Worm (Caenorhabditis elegans) whole organism, young adult: ENCODE results near the gene col-120.
"Not testable (repeated sequence)": the region's sequence is repeated elsewhere in the genome, so short reads cannot be mapped to it uniquely, and the experiment has no call there.

Experiments used
- F37B4.10 ChIP-seq: fragments of 200-800 bp; sonication (Bioruptor generic); IDR thresholded peaks from 2 replicates; pipeline ENCODE4 v1.3.6; 2022; ENCODE audit warnings: missing genetic modification characterization, missing compliant biosample characterization
- F55B11.4 ChIP-seq: sonication (generic microtip); optimal IDR thresholded peaks from 2 replicates; lab custom pipeline; 2016; ENCODE audit warnings: missing compliant biosample characterization, missing genetic modification characterization, borderline replicate concordance; ENCODE audit not compliant: insufficient read depth
- T07F8.4 ChIP-seq: sonication (generic microtip); optimal IDR thresholded peaks from 2 replicates; lab custom pipeline; 2016; ENCODE audit warnings: mild to moderate bottlenecking, missing genetic modification characterization, moderate library complexity, missing compliant biosample characterization
- Y67H2A.10 ChIP-seq: fragments of 200-800 bp; sonication (Bioruptor generic); conservative IDR thresholded peaks from 2 replicates; pipeline ENCODE4 v1.3.6; 2022; ENCODE audit warnings: missing genetic modification reagents, missing genetic modification characterization, missing compliant biosample characterization
- ama-1 ChIP-seq, 3 experiments: fragments of 150-350 bp in 1 of 3; sonication (generic microtip) in 2 of 3; optimal IDR thresholded peaks; 2 replicates each; lab custom pipeline; 2014 to 2018; ENCODE audit warnings: missing biosample characterization in 2 of 3, missing genetic modification characterization in 2 of 3, missing genetic modification reagents in 2 of 3
- aptf-3 ChIP-seq: fragments of 200-800 bp; sonication (Bioruptor generic); IDR thresholded peaks from 2 replicates; pipeline ENCODE4 v1.3.6; 2022; ENCODE audit warnings: missing genetic modification characterization, missing compliant biosample characterization
- atf-7 ChIP-seq: sonication (generic microtip); optimal IDR thresholded peaks from 2 replicates; lab custom pipeline; 2017; ENCODE audit warnings: mild to moderate bottlenecking, missing genetic modification characterization, missing compliant biosample characterization
- ccch-3 ChIP-seq: fragments of 200-800 bp; sonication (Bioruptor generic); optimal IDR thresholded peaks from 2 replicates; lab custom pipeline; 2018; ENCODE audit warnings: mild to moderate bottlenecking, missing genetic modification characterization, missing compliant biosample characterization
- cebp-1 ChIP-seq, 2 experiments: fragments of 200-800 bp in 1 of 2; sonication (Bioruptor generic) in 1 of 2; sonication (generic microtip) in 1 of 2; IDR thresholded peaks in 1 of 2; optimal IDR thresholded peaks in 1 of 2; 2 replicates each; pipeline versions ENCODE4 v1.3.6 to Lab custom; 2017 to 2022; ENCODE audit warnings: missing compliant biosample characterization in 2 of 2, missing genetic modification characterization in 2 of 2, mild to moderate bottlenecking in 1 of 2, missing genetic modification reagents in 1 of 2, moderate library complexity in 1 of 2
- cebp-2 ChIP-seq: fragments of 200-800 bp; sonication (Bioruptor generic); IDR thresholded peaks from 2 replicates; pipeline ENCODE4 v1.3.6; 2022; ENCODE audit warnings: missing genetic modification characterization, missing compliant biosample characterization
- ceh-27 ChIP-seq: fragments of 200-800 bp; sonication (Bioruptor generic); optimal IDR thresholded peaks from 2 replicates; lab custom pipeline; 2018; ENCODE audit warnings: mild to moderate bottlenecking, missing genetic modification characterization, moderate library complexity, missing compliant biosample characterization
- ceh-58 ChIP-seq: fragments of 200-800 bp; sonication (Bioruptor generic); IDR thresholded peaks from 2 replicates; pipeline ENCODE4 v1.3.6; 2022; ENCODE audit warnings: missing genetic modification characterization, missing compliant biosample characterization
- dox-1 ChIP-seq: fragments of 200-800 bp; sonication (Bioruptor generic); IDR thresholded peaks from 2 replicates; pipeline ENCODE4 v1.3.6; 2022; ENCODE audit warnings: missing genetic modification reagents, missing genetic modification characterization, missing compliant biosample characterization
- efl-1 ChIP-seq: fragments of 150-350 bp; optimal IDR thresholded peaks from 2 replicates; lab custom pipeline; 2014; ENCODE audit warnings: missing biosample characterization, missing genetic modification reagents, missing genetic modification characterization
- ets-4 ChIP-seq: fragments of 200-800 bp; sonication (Bioruptor generic); optimal IDR thresholded peaks from 2 replicates; lab custom pipeline; 2018; ENCODE audit warnings: mild to moderate bottlenecking, missing genetic modification characterization, missing compliant biosample characterization
- gei-17 ChIP-seq: fragments of 200-800 bp; sonication (Bioruptor generic); optimal IDR thresholded peaks from 2 replicates; lab custom pipeline; 2018; ENCODE audit warnings: mild to moderate bottlenecking, missing genetic modification characterization, missing compliant biosample characterization
- hrde-1 ChIP-seq: sonication (generic microtip); optimal IDR thresholded peaks from 2 replicates; lab custom pipeline; 2016; ENCODE audit warnings: missing genetic modification characterization, mild to moderate bottlenecking, missing compliant biosample characterization, moderate library complexity, missing genotype, missing genetic modification reagents, borderline replicate concordance
- lin-40 ChIP-seq: sonication (generic microtip); optimal IDR thresholded peaks from 2 replicates; lab custom pipeline; 2016; ENCODE audit warnings: missing genetic modification characterization, mild to moderate bottlenecking, missing compliant biosample characterization, missing genotype, missing genetic modification reagents
- lin-54 ChIP-seq: fragments of 200-800 bp; sonication (Bioruptor generic); optimal IDR thresholded peaks from 2 replicates; lab custom pipeline; 2018; ENCODE audit warnings: mild to moderate bottlenecking, missing genetic modification characterization, missing compliant biosample characterization
- lsy-27 ChIP-seq: sonication (generic microtip); optimal IDR thresholded peaks from 2 replicates; lab custom pipeline; 2017; ENCODE audit warnings: missing genetic modification characterization, mild to moderate bottlenecking, missing compliant biosample characterization, antibody characterized with exemption, missing genotype, borderline replicate concordance; ENCODE audit not compliant: insufficient read depth
- madf-3 ChIP-seq: fragments of 200-800 bp; sonication (Bioruptor generic); IDR thresholded peaks from 2 replicates; pipeline ENCODE4 v1.3.6; 2022; ENCODE audit warnings: missing genetic modification reagents, missing genetic modification characterization, missing compliant biosample characterization
- nhr-27 ChIP-seq: fragments of 200-800 bp; sonication (Bioruptor generic); optimal IDR thresholded peaks from 2 replicates; lab custom pipeline; 2018; ENCODE audit warnings: mild to moderate bottlenecking, missing genetic modification characterization, moderate library complexity, missing compliant biosample characterization
- nhr-80 ChIP-seq: sonication (generic microtip); optimal IDR thresholded peaks from 2 replicates; lab custom pipeline; 2016; ENCODE audit warnings: missing genetic modification characterization, missing compliant biosample characterization
- pha-4 ChIP-seq: fragments of 150-350 bp; sonication (generic microtip); optimal IDR thresholded peaks from 2 replicates; lab custom pipeline; 2014; ENCODE audit warnings: missing biosample characterization, missing genetic modification reagents, missing genetic modification characterization
- repo-1 ChIP-seq: sonication (generic microtip); optimal IDR thresholded peaks from 2 replicates; lab custom pipeline; 2017; ENCODE audit warnings: mild to moderate bottlenecking, missing genetic modification characterization, missing compliant biosample characterization
- sdz-38 ChIP-seq: sonication (generic microtip); optimal IDR thresholded peaks from 2 replicates; lab custom pipeline; 2016; ENCODE audit warnings: missing genotype, missing genetic modification characterization, missing compliant biosample characterization
- sea-2 ChIP-seq: fragments of 200-800 bp; sonication (Bioruptor generic); IDR thresholded peaks from 2 replicates; pipeline ENCODE4 v1.3.6; 2022; ENCODE audit warnings: missing genetic modification characterization, missing compliant biosample characterization
- snpc-1.1 ChIP-seq: sonication (generic microtip); optimal IDR thresholded peaks from 2 replicates; lab custom pipeline; 2017; ENCODE audit warnings: missing genetic modification characterization, mild to moderate bottlenecking, missing compliant biosample characterization, antibody characterized with exemption, moderate library complexity, missing genotype, missing genetic modification reagents; ENCODE audit not compliant: insufficient read depth
- somi-1 ChIP-seq: fragments of 200-800 bp; sonication (Bioruptor generic); optimal IDR thresholded peaks from 2 replicates; lab custom pipeline; 2018; ENCODE audit warnings: mild to moderate bottlenecking, missing genetic modification characterization, missing compliant biosample characterization
- tbp1 ChIP-seq: fragments of 200-800 bp; sonication (Bioruptor generic); optimal IDR thresholded peaks from 2 replicates; lab custom pipeline; 2018; ENCODE audit warnings: mild to moderate bottlenecking, missing genetic modification characterization, missing compliant biosample characterization
- unc-130 ChIP-seq: sonication (generic microtip); optimal IDR thresholded peaks from 2 replicates; lab custom pipeline; 2016; ENCODE audit warnings: missing genetic modification reagents, missing genetic modification characterization, missing compliant biosample characterization
- zim-3 ChIP-seq: sonication (generic microtip); optimal IDR thresholded peaks from 2 replicates; lab custom pipeline; 2017; ENCODE audit warnings: mild to moderate bottlenecking, missing genetic modification characterization, moderate library complexity, missing compliant biosample characterization
- ztf-26 ChIP-seq: sonication (generic microtip); optimal IDR thresholded peaks from 2 replicates; lab custom pipeline; 2017; ENCODE audit warnings: missing genetic modification characterization, missing compliant biosample characterization
- ztf-28 ChIP-seq: fragments of 200-800 bp; sonication (Bioruptor generic); IDR thresholded peaks from 2 replicates; pipeline ENCODE4 v1.3.6; 2022; ENCODE audit warnings: missing genetic modification reagents, missing genetic modification characterization, missing compliant biosample characterization
- ztf-3 ChIP-seq: fragments of 200-800 bp; sonication (Bioruptor generic); optimal IDR thresholded peaks from 2 replicates; lab custom pipeline; 2018; ENCODE audit warnings: mild to moderate bottlenecking, missing genetic modification characterization, missing compliant biosample characterization
- ztf-6 ChIP-seq: fragments of 200-800 bp; sonication (Bioruptor generic); IDR thresholded peaks from 2 replicates; pipeline ENCODE4 v1.3.6; 2022; ENCODE audit warnings: missing genetic modification reagents, missing genetic modification characterization, missing compliant biosample characterization

Gene col-120

ce11 chrIV:9300127-9300526 is 38.5 kb upstream of the col-120 start, which contains the start of gene F49C12.3:
Gene F49C12.3 (plus strand): TSS chrIV:9300427.
- no peak for TF ChIP-seq T07F8.4

- TF ChIP-seq madf-3 (no peak), hrde-1 (tag; lab: Kevin White, UChicago) (no peak), ets-4 (GFP tag; lab: Kevin White, UChicago) (no peak), ztf-26 (tag; lab: Kevin White, UChicago) (no peak), pha-4 (tag; lab: Kevin White, UChicago) (no peak), dox-1 (GFP tag; lab: Robert Waterston, UW) (no peak), zim-3 (no peak), ceh-58 (GFP tag; lab: Robert Waterston, UW) (no peak), efl-1 (no peak), ama-1 (optimal IDR thresholded peaks at IDR 0.05; lab: Kevin White, UChicago) (no peak), ama-1 (GFP tag; optimal IDR thresholded peaks at IDR 0.05; lab: Kevin White, UChicago) (no peak), nhr-27 (no peak), ztf-3 (no peak), F37B4.10 (GFP tag; lab: Robert Waterston, UW) (no peak)
- TF ChIP-seq, all 124 proteins: peak for 0
Measured at ce11 chrIV:9299145-9299544, 37.6 kb upstream of the col-120 start, which contains the start of gene F49C12.2. Gene F49C12.2 (minus strand): TSS chrIV:9299245.

ce11 chrIV:9296285-9296684 is 34.7 kb upstream of the col-120 start, which contains the start of gene F49C12.1:
Gene F49C12.1 (minus strand): TSS chrIV:9296354.
- TF ChIP-seq snpc-1.1 (tag; lab: Kevin White, UChicago) = no peak
- TF ChIP-seq atf-7 (tag; lab: Kevin White, UChicago) = no peak
- TF ChIP-seq sea-2 (GFP tag; lab: Robert Waterston, UW) = no peak
- TF ChIP-seq nhr-27 = no peak
- TF ChIP-seq tbp1 = no peak
- TF ChIP-seq ccch-3 (GFP tag; lab: Kevin White, UChicago) = no peak
- TF ChIP-seq aptf-3 = no peak
- TF ChIP-seq ztf-6 (GFP tag; lab: Robert Waterston, UW) = no peak
- TF ChIP-seq sdz-38 = no peak
- TF ChIP-seq ceh-27 (GFP tag; lab: Kevin White, UChicago) = no peak
- TF ChIP-seq lin-40 (tag; lab: Kevin White, UChicago) = no peak
- no peak for TF ChIP-seq lsy-27 (tag; lab: Kevin White, UChicago)
- TF ChIP-seq, all 124 proteins: peak for 0

ce11 chrIV:9293825-9294224 is 32.2 kb upstream of the col-120 start, which contains the start of gene nhr-264:
Gene nhr-264 (minus strand): TSS chrIV:9293925.
- TF ChIP-seq lin-54 (GFP tag; lab: Kevin White, UChicago); unc-130 (GFP tag; lab: Kevin White, UChicago); snpc-1.1 (tag; lab: Kevin White, UChicago): not testable (repeated sequence)

ce11 chrIV:9289635-9290034 is 28.0 kb upstream of the col-120 start:
- TF ChIP-seq nhr-80 (no peak), cebp-1 (GFP tag; IDR thresholded peaks at IDR 0.05; lab: Robert Waterston, UW) (no peak), cebp-1 (tag; optimal IDR thresholded peaks at IDR 0.05; lab: Kevin White, UChicago) (no peak), cebp-2 (GFP tag; lab: Robert Waterston, UW) (no peak), F55B11.4 (tag; lab: Kevin White, UChicago) (no peak), ztf-28 (GFP tag; lab: Robert Waterston, UW) (no peak), gei-17 (no peak), somi-1 (GFP tag; lab: Kevin White, UChicago) (no peak), repo-1 (tag; lab: Kevin White, UChicago) (no peak), Y67H2A.10 (GFP tag; lab: Robert Waterston, UW) (no peak), lin-40 (tag; lab: Kevin White, UChicago) (no peak), sdz-38 (no peak)
- TF ChIP-seq, all 124 proteins: peak for 0
